Fruit fly (Drosophila melanogaster) whole organism, embryonic: ENCODE results near the gene TTLL4B.

ENCODE experiments used
- CG10147 ChIP-seq: fragments of 200-800 bp; sonication (Bioruptor generic); optimal IDR thresholded peaks from 2 replicates; lab custom pipeline; 2019; ENCODE audit warnings: missing biosample characterization, mild to moderate bottlenecking, missing genetic modification characterization, moderate library complexity
- CG11696 ChIP-seq: fragments of 200-800 bp; sonication (Bioruptor generic); IDR thresholded peaks from 2 replicates; pipeline ENCODE4 v1.3.6; 2022; ENCODE audit warnings: missing biosample characterization, missing genetic modification characterization
- CG14710 ChIP-seq: fragments of 200-800 bp; sonication (Bioruptor generic); optimal IDR thresholded peaks from 3 replicates; lab custom pipeline; 2019; ENCODE audit warnings: missing biosample characterization, mild to moderate bottlenecking, missing genetic modification characterization, moderate library complexity
- CG1529 ChIP-seq: fragments of 200-800 bp; sonication (Bioruptor generic); optimal IDR thresholded peaks from 3 replicates; lab custom pipeline; 2018; ENCODE audit warnings: missing biosample characterization, missing genetic modification characterization
- CG1603 ChIP-seq: fragments of 200-800 bp; sonication (Bioruptor generic); optimal IDR thresholded peaks from 2 replicates; lab custom pipeline; 2019; ENCODE audit warnings: missing biosample characterization, mild to moderate bottlenecking, missing genetic modification characterization, moderate library complexity
- CG16779 ChIP-seq: fragments of 200-800 bp; sonication (Bioruptor generic); IDR thresholded peaks from 2 replicates; pipeline ENCODE4 v1.3.6; 2022; ENCODE audit warnings: missing biosample characterization, missing genetic modification characterization
- CG17568 ChIP-seq: fragments of 200-800 bp; sonication (Bioruptor generic); optimal IDR thresholded peaks from 2 replicates; lab custom pipeline; 2018; ENCODE audit warnings: missing biosample characterization, mild to moderate bottlenecking, missing genetic modification characterization, moderate library complexity
- CG17612 ChIP-seq: fragments of 200-800 bp; sonication (Bioruptor generic); IDR thresholded peaks from 2 replicates; pipeline ENCODE4 v1.3.6; 2022; ENCODE audit warnings: missing biosample characterization, missing genetic modification characterization
- CG17829 ChIP-seq: fragments of 200-800 bp; optimal IDR thresholded peaks from 2 replicates; lab custom pipeline; 2019; ENCODE audit warnings: missing biosample characterization, mild to moderate bottlenecking, missing genetic modification characterization, moderate library complexity
- CG2129 ChIP-seq: fragments of 200-800 bp; sonication (Bioruptor generic); IDR thresholded peaks from 2 replicates; pipeline ENCODE4 v1.3.6; 2022; ENCODE audit warnings: missing biosample characterization, missing genetic modification characterization; ENCODE audit not compliant: partially characterized antibody
- CG2712 ChIP-seq: fragments of 200-800 bp; optimal IDR thresholded peaks from 3 replicates; lab custom pipeline; 2019; ENCODE audit warnings: missing biosample characterization, mild to moderate bottlenecking, missing genetic modification characterization, moderate library complexity
- CG3065 ChIP-seq: fragments of 200-800 bp; sonication (Bioruptor generic); optimal IDR thresholded peaks from 2 replicates; lab custom pipeline; 2016; ENCODE audit warnings: missing biosample characterization, missing genetic modification characterization
- CG3281 ChIP-seq: fragments of 200-800 bp; sonication (Bioruptor generic); optimal IDR thresholded peaks from 3 replicates; lab custom pipeline; 2017; ENCODE audit warnings: missing biosample characterization, mild to moderate bottlenecking, missing genetic modification characterization
- CG42726 ChIP-seq: fragments of 200-800 bp; sonication (Bioruptor generic); IDR thresholded peaks from 2 replicates; pipeline ENCODE4 v1.3.6; 2022; ENCODE audit warnings: missing biosample characterization, missing genetic modification characterization; ENCODE audit not compliant: partially characterized antibody
- CG6765 ChIP-seq: fragments of 200-800 bp; sonication (Bioruptor generic); optimal IDR thresholded peaks from 3 replicates; lab custom pipeline; 2017; ENCODE audit warnings: missing biosample characterization, mild to moderate bottlenecking, missing genetic modification characterization
- CG6813 ChIP-seq: fragments of 200-800 bp; sonication (Bioruptor generic); optimal IDR thresholded peaks from 2 replicates; lab custom pipeline; 2017; ENCODE audit warnings: missing biosample characterization, missing genetic modification characterization, mild to moderate bottlenecking, moderate library complexity, missing genetic modification reagents
- CG7839 ChIP-seq: fragments of 200-800 bp; sonication (Bioruptor generic); optimal IDR thresholded peaks from 3 replicates; lab custom pipeline; 2018; ENCODE audit warnings: missing biosample characterization, mild to moderate bottlenecking, missing genetic modification characterization, moderate library complexity
- CG8089 ChIP-seq: fragments of 200-800 bp; sonication (Bioruptor generic); optimal IDR thresholded peaks from 3 replicates; lab custom pipeline; 2016; ENCODE audit warnings: missing biosample characterization, missing genetic modification characterization
- CG8765 ChIP-seq: fragments of 200-800 bp; sonication (Bioruptor generic); IDR thresholded peaks from 2 replicates; pipeline ENCODE4 v1.3.6; 2022; ENCODE audit warnings: missing biosample characterization, missing genetic modification characterization
- CG9727 ChIP-seq: fragments of 200-800 bp; sonication (Bioruptor generic); optimal IDR thresholded peaks from 3 replicates; lab custom pipeline; 2017; ENCODE audit warnings: missing biosample characterization, mild to moderate bottlenecking, missing genetic modification characterization
- CoRest ChIP-seq: fragments of 200-800 bp; sonication (Bioruptor generic); optimal IDR thresholded peaks from 3 replicates; lab custom pipeline; 2018; ENCODE audit warnings: missing biosample characterization, mild to moderate bottlenecking, missing genetic modification characterization, moderate library complexity
- Doc2 ChIP-seq: fragments of 200-800 bp; sonication (Bioruptor generic); IDR thresholded peaks from 2 replicates; pipeline ENCODE4 v1.3.6; 2022; ENCODE audit warnings: missing biosample characterization, missing genetic modification characterization
- Gsc ChIP-seq: fragments of 200-800 bp; sonication (Bioruptor generic); IDR thresholded peaks from 2 replicates; pipeline ENCODE4 v1.3.6; 2022; ENCODE audit warnings: missing biosample characterization, missing genetic modification characterization
- NC2β ChIP-seq: fragments of 200-800 bp; sonication (Bioruptor generic); optimal IDR thresholded peaks from 2 replicates; lab custom pipeline; 2016; ENCODE audit warnings: missing biosample characterization, missing genetic modification characterization
- Nf-YA ChIP-seq: fragments of 200-800 bp; sonication (Bioruptor generic); IDR thresholded peaks from 2 replicates; pipeline ENCODE4 v1.3.6; 2022; ENCODE audit warnings: missing biosample characterization, missing genetic modification characterization
- Nf-YB ChIP-seq: fragments of 200-800 bp; sonication (Bioruptor generic); optimal IDR thresholded peaks from 3 replicates; lab custom pipeline; 2019; ENCODE audit warnings: missing biosample characterization, mild to moderate bottlenecking, missing genetic modification characterization, moderate library complexity
- Oli ChIP-seq: fragments of 200-800 bp; sonication (Bioruptor generic); optimal IDR thresholded peaks from 2 replicates; lab custom pipeline; 2018; ENCODE audit warnings: missing biosample characterization, mild to moderate bottlenecking, missing genetic modification characterization, moderate library complexity
- Pdp1 ChIP-seq, 2 experiments: fragments of 200-800 bp; sonication (Bioruptor generic); optimal IDR thresholded peaks; 3 replicates each; lab custom pipeline; 2016; ENCODE audit warnings: missing biosample characterization in 2 of 2, missing genetic modification characterization in 2 of 2, mild to moderate bottlenecking in 1 of 2, moderate library complexity in 1 of 2
- Sox100B ChIP-seq: fragments of 200-800 bp; sonication (Bioruptor generic); optimal IDR thresholded peaks from 3 replicates; lab custom pipeline; 2018; ENCODE audit warnings: missing biosample characterization, mild to moderate bottlenecking, missing genetic modification characterization
- Sox102F ChIP-seq: fragments of 200-800 bp; sonication (Bioruptor generic); optimal IDR thresholded peaks from 2 replicates; lab custom pipeline; 2018; ENCODE audit warnings: missing biosample characterization, mild to moderate bottlenecking, missing genetic modification characterization, moderate library complexity
- cwo ChIP-seq: fragments of 200-800 bp; sonication (Bioruptor generic); optimal IDR thresholded peaks from 3 replicates; lab custom pipeline; 2017; ENCODE audit warnings: missing biosample characterization, missing genetic modification characterization, mild to moderate bottlenecking, moderate library complexity, missing genetic modification reagents
- ftz-f1 ChIP-seq: fragments of 200-800 bp; sonication (Bioruptor generic); optimal IDR thresholded peaks from 2 replicates; lab custom pipeline; 2016; ENCODE audit warnings: missing biosample characterization, missing genetic modification characterization
- gsb-n ChIP-seq: fragments of 200-800 bp; sonication (Bioruptor generic); optimal IDR thresholded peaks from 3 replicates; lab custom pipeline; 2018; ENCODE audit warnings: missing biosample characterization, mild to moderate bottlenecking, missing genetic modification characterization
- gt ChIP-seq: fragments of 200-800 bp; sonication (Bioruptor generic); IDR thresholded peaks from 2 replicates; pipeline ENCODE4 v1.3.6; 2022; ENCODE audit warnings: missing biosample characterization, missing genetic modification characterization
- h ChIP-seq: fragments of >200 bp; optimal IDR thresholded peaks from 2 replicates; lab custom pipeline; 2017
- her ChIP-seq: fragments of 200-800 bp; sonication (Bioruptor generic); optimal IDR thresholded peaks from 2 replicates; lab custom pipeline; 2016; ENCODE audit warnings: missing biosample characterization, missing genetic modification characterization
- kni ChIP-seq: fragments of 200-800 bp; sonication (Bioruptor generic); optimal IDR thresholded peaks from 3 replicates; lab custom pipeline; 2017; ENCODE audit warnings: mild to moderate bottlenecking, missing biosample characterization, missing genetic modification reagents, missing genetic modification characterization
- lola ChIP-seq, 3 experiments: fragments of >200 bp in 2 of 3; fragments of 200-800 bp in 1 of 3; sonication (Bioruptor generic) in 1 of 3; optimal IDR thresholded peaks; 2 replicates each; lab custom pipeline; 2017 to 2019; ENCODE audit warnings: missing biosample characterization in 3 of 3, missing genetic modification characterization in 3 of 3, mild to moderate bottlenecking in 1 of 3, moderate library complexity in 1 of 3
- nau ChIP-seq: fragments of 200-800 bp; sonication (Bioruptor generic); optimal IDR thresholded peaks from 3 replicates; lab custom pipeline; 2017; ENCODE audit warnings: missing biosample characterization, mild to moderate bottlenecking, missing genetic modification characterization, missing genetic modification reagents
- nerfin-2 ChIP-seq: fragments of 200-800 bp; sonication (Bioruptor generic); IDR thresholded peaks from 2 replicates; pipeline ENCODE4 v1.3.6; 2022; ENCODE audit warnings: missing biosample characterization, missing genetic modification characterization; ENCODE audit not compliant: partially characterized antibody
- nmo ChIP-seq: fragments of 200-800 bp; sonication (Bioruptor generic); optimal IDR thresholded peaks from 2 replicates; lab custom pipeline; 2018; ENCODE audit warnings: missing biosample characterization, mild to moderate bottlenecking, missing genetic modification characterization, moderate library complexity
- otp ChIP-seq: fragments of 200-800 bp; sonication (Bioruptor generic); IDR thresholded peaks from 3 replicates; pipeline ENCODE4, ENCODE4 v1.3.6; 2022; ENCODE audit warnings: missing biosample characterization, missing genetic modification characterization
- pan ChIP-seq, 4 experiments: fragments of >200 bp in 3 of 4; fragments of 200-800 bp in 1 of 4; sonication (Bioruptor generic) in 1 of 4; optimal IDR thresholded peaks in 3 of 4; IDR thresholded peaks in 1 of 4; 2 replicates each; pipeline versions ENCODE4 v1.3.6 to Lab custom; 2017 to 2022; ENCODE audit warnings: missing biosample characterization in 2 of 4, missing genetic modification characterization in 2 of 4, mixed read lengths in 1 of 4
- pros ChIP-seq: fragments of 200-800 bp; sonication (Bioruptor generic); optimal IDR thresholded peaks from 3 replicates; lab custom pipeline; 2019; ENCODE audit warnings: missing biosample characterization, mild to moderate bottlenecking, missing genetic modification characterization, moderate library complexity
- rib ChIP-seq: fragments of 200-800 bp; sonication (Bioruptor generic); IDR thresholded peaks from 2 replicates; pipeline ENCODE4 v1.3.6; 2022; ENCODE audit warnings: missing biosample characterization, missing genetic modification characterization
- sens ChIP-seq: fragments of 200-800 bp; sonication (Bioruptor generic); peaks from one replicate; lab custom pipeline; 2016; ENCODE audit warnings: missing biosample characterization, missing genetic modification characterization
- stc ChIP-seq: fragments of 200-800 bp; sonication (Bioruptor generic); IDR thresholded peaks from 2 replicates; pipeline ENCODE4 v1.3.6; 2022; ENCODE audit warnings: missing biosample characterization, missing genetic modification characterization
- trh ChIP-seq: fragments of 200-800 bp; sonication (Bioruptor generic); optimal IDR thresholded peaks from 2 replicates; lab custom pipeline; 2016; ENCODE audit warnings: missing biosample characterization, missing genetic modification characterization

The TTLL4B gene

DNA sequence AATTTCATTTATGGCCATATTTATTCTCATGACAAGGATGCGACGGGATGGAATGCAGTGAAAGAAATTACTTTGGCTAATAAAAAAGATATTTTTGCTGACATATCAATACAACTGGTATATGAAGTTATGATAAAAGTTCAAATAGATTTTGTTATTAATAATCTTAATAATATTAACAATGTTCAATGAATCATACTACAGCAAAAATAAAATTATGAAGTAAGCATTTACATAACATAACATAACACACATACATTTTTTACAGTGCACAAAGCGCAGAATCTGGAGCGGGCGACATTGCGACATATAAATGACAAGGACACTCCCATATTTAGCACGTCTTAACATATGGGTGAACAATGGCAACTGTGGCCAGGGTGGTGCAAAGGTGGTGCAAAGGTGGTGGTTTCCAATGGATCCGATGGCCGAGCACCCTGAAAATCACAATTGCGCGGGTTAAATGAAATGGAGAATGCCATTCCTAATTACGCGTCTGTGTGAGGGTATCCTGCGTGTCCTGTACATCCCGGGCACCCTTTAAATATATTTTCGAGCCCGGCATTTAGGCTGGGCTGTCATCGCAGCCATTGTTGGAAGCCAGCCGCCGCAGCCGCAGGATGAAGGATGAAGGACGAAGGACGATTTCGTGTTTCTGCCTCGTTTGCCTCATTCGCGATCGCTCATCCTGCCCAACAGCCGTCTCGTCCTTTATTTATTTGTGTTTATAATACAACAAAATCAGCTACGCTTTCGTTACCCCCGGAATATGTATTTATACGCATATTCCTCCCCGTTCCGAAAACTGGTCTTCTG is 17.4 kb upstream of the TTLL4B start (continued):
- peak; percentile 11 for TF ChIP-seq CG1603 (tag; lab: Kevin White, UChicago)
- no peak for TF ChIP-seq otp (GFP tag; lab: Robert Waterston, UW)
- TF ChIP-seq CG2129 (GFP tag; lab: Robert Waterston, UW) = no peak
- no peak for TF ChIP-seq NC2β (GFP tag; lab: Kevin White, UChicago)
- TF ChIP-seq Sox100B (GFP tag; lab: Kevin White, UChicago) = peak; percentile 13
- no peak for TF ChIP-seq CG17568 (GFP tag; lab: Kevin White, UChicago)
- no peak for TF ChIP-seq ftz-f1 (GFP tag; lab: Kevin White, UChicago)
- TF ChIP-seq sens (GFP tag; lab: Kevin White, UChicago) = peak; percentile 45
- no peak for TF ChIP-seq CG3065 (GFP tag; lab: Kevin White, UChicago)
- peak; percentile 49 for TF ChIP-seq Nf-YB (GFP tag; lab: Kevin White, UChicago)
- TF ChIP-seq Doc2 (GFP tag; lab: Robert Waterston, UW) = no peak
- peak in 1 of 3 experiments; percentile 58 for TF ChIP-seq lola (GFP tag; optimal IDR thresholded peaks at IDR 0.05; lab: Kevin White, UChicago)
- peak; percentile 77 for TF ChIP-seq pros (GFP tag; lab: Kevin White, UChicago)
- TF ChIP-seq gt (GFP tag; lab: Robert Waterston, UW) = no peak
- no peak for TF ChIP-seq CG3281 (GFP tag; lab: Kevin White, UChicago)
- peak; percentile 20 for TF ChIP-seq CoRest
- TF ChIP-seq Nf-YA (GFP tag; lab: Robert Waterston, UW) = no peak
- TF ChIP-seq nau (GFP tag; lab: Kevin White, UChicago) = no peak
- TF ChIP-seq CG16779 (GFP tag; lab: Robert Waterston, UW) = no peak
- no peak for TF ChIP-seq her
- peak; percentile 33 for TF ChIP-seq nmo
- no peak for TF ChIP-seq cwo (GFP tag; lab: Kevin White, UChicago)
- no peak for TF ChIP-seq CG10147
- no peak for TF ChIP-seq CG6813 (GFP tag; lab: Kevin White, UChicago)
- TF ChIP-seq Sox102F (GFP tag; lab: Kevin White, UChicago) = no peak
- TF ChIP-seq CG9727 = peak; percentile 56
- no peak for TF ChIP-seq nerfin-2 (GFP tag; lab: Robert Waterston, UW)
- TF ChIP-seq trh = no peak
- TF ChIP-seq Pdp1 (GFP tag; optimal IDR thresholded peaks at IDR 0.05; lab: Kevin White, UChicago) = no peak
- TF ChIP-seq CG8089 (GFP tag; lab: Kevin White, UChicago) = no peak
- TF ChIP-seq CG17829 (tag; lab: Kevin White, UChicago) = peak; percentile 42
- no peak for TF ChIP-seq CG6765
- peak; percentile 31 for TF ChIP-seq CG7839 (tag; lab: Kevin White, UChicago)
- no peak for TF ChIP-seq CG42726 (GFP tag; lab: Robert Waterston, UW)
- TF ChIP-seq CG2712 = peak; percentile 63
- peak; percentile 83 for TF ChIP-seq gsb-n (tag; lab: Kevin White, UChicago)
- TF ChIP-seq CG1529 = no peak
- TF ChIP-seq h (lab: Kevin White, UChicago) = no peak
- TF ChIP-seq CG17612 (GFP tag; lab: Robert Waterston, UW) = no peak
- TF ChIP-seq kni = peak; percentile 31
- no peak for TF ChIP-seq pan (optimal IDR thresholded peaks at IDR 0.05; lab: Kevin White, UChicago)
- TF ChIP-seq pan (GFP tag; optimal IDR thresholded peaks at IDR 0.05 in 1 of 2, IDR thresholded peaks at IDR 0.05 in 1 of 2) = no peak
- no peak for TF ChIP-seq Gsc (GFP tag; lab: Robert Waterston, UW)
- no peak for TF ChIP-seq CG11696 (GFP tag; lab: Robert Waterston, UW)
- peak; percentile 42 for TF ChIP-seq CG14710 (tag; lab: Kevin White, UChicago)
- TF ChIP-seq Oli (tag; lab: Kevin White, UChicago) = peak; percentile 27
- no peak for TF ChIP-seq stc (GFP tag; lab: Robert Waterston, UW)
- TF ChIP-seq CG8765 (GFP tag; lab: Robert Waterston, UW) = no peak
- no peak for TF ChIP-seq rib (GFP tag; lab: Robert Waterston, UW)
